Worm (Caenorhabditis elegans) whole organism, late embryonic: Measurements from ENCODE around the gene C05D11.5.

Source experiments
- Y22D7AL.16 ChIP-seq: sonication (generic microtip); optimal IDR thresholded peaks from 2 replicates; lab custom pipeline; 2016; ENCODE audit warnings: missing genetic modification characterization, missing compliant biosample characterization
- ahr-1 ChIP-seq: sonication (generic microtip); optimal IDR thresholded peaks from 2 replicates; lab custom pipeline; 2016; ENCODE audit warnings: missing genetic modification characterization, missing compliant biosample characterization
- ceh-18 ChIP-seq: sonication (generic microtip); optimal IDR thresholded peaks from 2 replicates; lab custom pipeline; 2016; ENCODE audit warnings: missing genetic modification characterization, missing compliant biosample characterization
- ceh-2 ChIP-seq: sonication (generic microtip); optimal IDR thresholded peaks from 2 replicates; lab custom pipeline; 2016; ENCODE audit warnings: missing genotype, missing genetic modification characterization, missing compliant biosample characterization
- ceh-30 ChIP-seq: fragments of 150-350 bp; optimal IDR thresholded peaks from 2 replicates; lab custom pipeline; 2014; ENCODE audit warnings: missing biosample characterization, missing genetic modification characterization
- ceh-31 ChIP-seq: sonication (generic microtip); optimal IDR thresholded peaks from 2 replicates; lab custom pipeline; 2016; ENCODE audit warnings: missing genetic modification characterization, missing compliant biosample characterization
- ceh-34 ChIP-seq: sonication (generic microtip); optimal IDR thresholded peaks from 2 replicates; lab custom pipeline; 2016; ENCODE audit warnings: mild to moderate bottlenecking, missing genetic modification characterization, missing compliant biosample characterization
- ceh-45 ChIP-seq: fragments of 200-800 bp; sonication (Bioruptor generic); IDR thresholded peaks from 2 replicates; pipeline ENCODE4 v1.3.6; 2022; ENCODE audit warnings: missing genetic modification reagents, missing genetic modification characterization, missing compliant biosample characterization
- ceh-48 ChIP-seq: sonication (generic microtip); optimal IDR thresholded peaks from 2 replicates; lab custom pipeline; 2016; ENCODE audit warnings: missing genetic modification characterization, inconsistent platforms, missing compliant biosample characterization
- dve-1 ChIP-seq: sonication (generic microtip); optimal IDR thresholded peaks from 2 replicates; lab custom pipeline; 2017; ENCODE audit warnings: antibody characterized with exemption, mild to moderate bottlenecking, missing genetic modification characterization, missing compliant biosample characterization
- elt-2 ChIP-seq: sonication (generic microtip); optimal IDR thresholded peaks from 2 replicates; lab custom pipeline; 2016; ENCODE audit warnings: missing genetic modification reagents, missing genetic modification characterization, missing compliant biosample characterization
- elt-4 ChIP-seq: sonication (generic microtip); optimal IDR thresholded peaks from 2 replicates; lab custom pipeline; 2016; ENCODE audit warnings: missing genetic modification characterization, missing compliant biosample characterization
- ets-4 ChIP-seq: sonication (generic microtip); optimal IDR thresholded peaks from 2 replicates; lab custom pipeline; 2016; ENCODE audit warnings: missing genetic modification characterization, missing compliant biosample characterization
- fkh-10 ChIP-seq: fragments of 150-350 bp; optimal IDR thresholded peaks from 2 replicates; lab custom pipeline; 2014; ENCODE audit warnings: missing biosample characterization, missing genetic modification reagents, missing genetic modification characterization
- hlh-13 ChIP-seq: fragments of 200-800 bp; sonication (Bioruptor generic); optimal IDR thresholded peaks from 2 replicates; lab custom pipeline; 2018; ENCODE audit warnings: mild to moderate bottlenecking, missing genetic modification characterization, missing compliant biosample characterization
- hlh-15 ChIP-seq: sonication (generic microtip); optimal IDR thresholded peaks from 2 replicates; lab custom pipeline; 2016; ENCODE audit warnings: missing genetic modification characterization, missing compliant biosample characterization
- hlh-30 ChIP-seq: sonication (generic microtip); optimal IDR thresholded peaks from 2 replicates; lab custom pipeline; 2017; ENCODE audit warnings: antibody characterized with exemption, missing genetic modification characterization, missing compliant biosample characterization; ENCODE audit not compliant: insufficient read depth
- hlh-6 ChIP-seq: sonication (generic microtip); optimal IDR thresholded peaks from 2 replicates; lab custom pipeline; 2016; ENCODE audit warnings: missing genotype, missing genetic modification characterization, missing compliant biosample characterization
- hlh-8 ChIP-seq: sonication (generic microtip); optimal IDR thresholded peaks from 2 replicates; lab custom pipeline; 2016; ENCODE audit warnings: missing genotype, missing genetic modification characterization, missing compliant biosample characterization
- lin-11 ChIP-seq: fragments of 200-800 bp; sonication (Bioruptor generic); optimal IDR thresholded peaks from 2 replicates; lab custom pipeline; 2018; ENCODE audit warnings: mild to moderate bottlenecking, missing genetic modification characterization, missing compliant biosample characterization
- madf-2 ChIP-seq: sonication (generic microtip); optimal IDR thresholded peaks from 2 replicates; lab custom pipeline; 2017; ENCODE audit warnings: missing genetic modification characterization, missing compliant biosample characterization
- nfya-1 ChIP-seq: sonication (generic microtip); optimal IDR thresholded peaks from 2 replicates; lab custom pipeline; 2017; ENCODE audit warnings: missing genetic modification characterization, mild to moderate bottlenecking, missing compliant biosample characterization, antibody characterized with exemption, moderate library complexity
- pat-9 ChIP-seq: fragments of 200-800 bp; sonication (Bioruptor generic); optimal IDR thresholded peaks from 2 replicates; lab custom pipeline; 2018; ENCODE audit warnings: mild to moderate bottlenecking, missing genetic modification characterization, moderate library complexity, missing compliant biosample characterization
- pax-1 ChIP-seq: fragments of 150-350 bp; optimal IDR thresholded peaks from 2 replicates; lab custom pipeline; 2014; ENCODE audit warnings: missing biosample characterization, missing genetic modification characterization
- pha-4 ChIP-seq: fragments of 150-350 bp; optimal IDR thresholded peaks from 2 replicates; lab custom pipeline; 2018; ENCODE audit warnings: missing biosample characterization, missing genetic modification reagents, missing genetic modification characterization
- ref-2 ChIP-seq: sonication (generic microtip); optimal IDR thresholded peaks from 2 replicates; lab custom pipeline; 2016; ENCODE audit warnings: missing genetic modification characterization, missing compliant biosample characterization
- rnt-1 ChIP-seq: sonication (generic microtip); optimal IDR thresholded peaks from 2 replicates; lab custom pipeline; 2016; ENCODE audit warnings: missing genetic modification characterization, missing compliant biosample characterization
- sox-2 ChIP-seq: fragments of 200-800 bp; sonication (Bioruptor generic); IDR thresholded peaks from 2 replicates; pipeline ENCODE4 v1.3.6; 2022; ENCODE audit warnings: missing genetic modification reagents, missing genetic modification characterization, missing compliant biosample characterization
- syd-9 ChIP-seq: sonication (generic microtip); optimal IDR thresholded peaks from 2 replicates; lab custom pipeline; 2016; ENCODE audit warnings: mild to moderate bottlenecking, missing genetic modification characterization, moderate library complexity, missing compliant biosample characterization
- tbx-2 ChIP-seq: sonication (generic microtip); optimal IDR thresholded peaks from 2 replicates; lab custom pipeline; 2016; ENCODE audit warnings: missing genetic modification characterization, missing compliant biosample characterization
- tbx-7 ChIP-seq: sonication (generic microtip); optimal IDR thresholded peaks from 2 replicates; lab custom pipeline; 2016; ENCODE audit warnings: missing genotype, missing genetic modification characterization, missing compliant biosample characterization
- ttx-3 ChIP-seq: sonication (generic microtip); optimal IDR thresholded peaks from 2 replicates; lab custom pipeline; 2016; ENCODE audit warnings: missing genetic modification reagents, missing genetic modification characterization, missing compliant biosample characterization
- unc-3 ChIP-seq, 2 experiments: fragments of 200-800 bp in 1 of 2; sonication (Bioruptor generic) in 1 of 2; sonication (generic microtip) in 1 of 2; conservative IDR thresholded peaks in 1 of 2; optimal IDR thresholded peaks in 1 of 2; 2 replicates each; pipeline versions ENCODE4 v1.3.6 to Lab custom; 2016 to 2022; ENCODE audit warnings: missing compliant biosample characterization in 2 of 2, missing genetic modification characterization in 2 of 2, missing genetic modification reagents in 1 of 2
- unc-42 ChIP-seq: sonication (generic microtip); optimal IDR thresholded peaks from 2 replicates; lab custom pipeline; 2016; ENCODE audit warnings: missing genotype, missing genetic modification characterization, missing compliant biosample characterization
- unc-55 ChIP-seq: sonication (generic microtip); optimal IDR thresholded peaks from 2 replicates; lab custom pipeline; 2017; ENCODE audit warnings: missing biosample characterization, missing genetic modification reagents, missing genetic modification characterization
- ztf-16 ChIP-seq: sonication (generic microtip); optimal IDR thresholded peaks from 2 replicates; lab custom pipeline; 2017; ENCODE audit warnings: missing genetic modification characterization, missing compliant biosample characterization

C05D11.5 gene

ce11 chrIII:6380472-6380871 lies 31.3 kb downstream of the C05D11.5 start, which contains the start of gene C16A3.5:
TSS of gene C16A3.5 (plus strand) at chrIII:6380772.
- TF ChIP-seq ahr-1 (tag; lab: Kevin White, UChicago) (no peak), hlh-13 (no peak), ets-4 (tag; lab: Kevin White, UChicago) (no peak), ceh-45 (GFP tag; lab: Robert Waterston, UW) (no peak), lin-11 (tag; lab: Kevin White, UChicago) (no peak), ceh-31 (no peak), pha-4 (tag; lab: Kevin White, UChicago) (no peak), ceh-18 (tag; lab: Kevin White, UChicago) (no peak), elt-2 (tag; lab: Kevin White, UChicago) (no peak), elt-4 (tag; lab: Kevin White, UChicago) (no peak), hlh-6 (tag; lab: Kevin White, UChicago) (no peak)

ce11 chrIII:6379129-6379528 lies 32.7 kb downstream of the C05D11.5 start, which contains the start of gene C16A3.6:
TSS of gene C16A3.6 (plus strand) at chrIII:6379212.
- TF ChIP-seq unc-55 (GFP tag; lab: Kevin White, UChicago) (no peak), hlh-30 (tag; lab: Kevin White, UChicago) (peak; percentile 25)

- TF ChIP-seq pat-9 (tag; lab: Kevin White, UChicago) (no peak), ttx-3 (no peak), ref-2 (tag; lab: Kevin White, UChicago) (peak; percentile 35), sox-2 (GFP tag; lab: Robert Waterston, UW) (no peak), syd-9 (tag; lab: Kevin White, UChicago) (no peak), rnt-1 (tag; lab: Kevin White, UChicago) (peak; percentile 66), ceh-30 (peak; percentile 87), unc-55 (GFP tag; lab: Kevin White, UChicago) (peak; percentile 57), ahr-1 (tag; lab: Kevin White, UChicago) (no peak), ztf-16 (tag; lab: Kevin White, UChicago) (no peak), hlh-6 (tag; lab: Kevin White, UChicago) (no peak), tbx-7 (tag; lab: Kevin White, UChicago) (no peak), ceh-18 (tag; lab: Kevin White, UChicago) (peak; percentile 50), ceh-31 (peak; percentile 61), unc-3 (GFP tag; conservative IDR thresholded peaks at IDR 0.05; lab: Robert Waterston, UW) (no peak), unc-3 (tag; optimal IDR thresholded peaks at IDR 0.05; lab: Kevin White, UChicago) (no peak), unc-42 (peak; percentile 38), hlh-15 (no peak), madf-2 (tag; lab: Kevin White, UChicago) (no peak), ets-4 (tag; lab: Kevin White, UChicago) (peak; percentile 25), pax-1 (tag; lab: Kevin White, UChicago) (no peak), tbx-2 (tag; lab: Kevin White, UChicago) (peak; percentile 46), nfya-1 (peak; percentile 93), elt-2 (tag; lab: Kevin White, UChicago) (peak; percentile 36), dve-1 (peak; percentile 14), Y22D7AL.16 (no peak), elt-4 (tag; lab: Kevin White, UChicago) (no peak), hlh-8 (tag; lab: Kevin White, UChicago) (no peak), ceh-34 (tag; lab: Kevin White, UChicago) (peak; percentile 43), ceh-48 (peak; percentile 50), hlh-30 (tag; lab: Kevin White, UChicago) (peak; percentile 78), fkh-10 (GFP tag; lab: Kevin White, UChicago) (no peak), ceh-2 (peak; percentile 10)
- TF ChIP-seq, all 69 proteins: peak for 16
Measured at ce11 chrIII:6374947-6375415, 36.8 kb downstream of the C05D11.5 start, which contains the start of the genes rps-13 and nfx-1. TSS of gene rps-13 (minus strand) at chrIII:6374997. TSS of gene nfx-1 (plus strand) at chrIII:6375379.
